Fruit fly (Drosophila melanogaster) whole organism, embryonic: ENCODE data around the gene CG9300.

Experiments used
- Aef1 ChIP-seq: fragments of 200-800 bp; sonication (Bioruptor generic); IDR thresholded peaks from 3 replicates; pipeline ENCODE4 v1.3.6; 2022; ENCODE audit warnings: missing biosample characterization, missing genetic modification characterization
- CG10209 ChIP-seq: fragments of 200-800 bp; sonication (Bioruptor generic); optimal IDR thresholded peaks from 3 replicates; lab custom pipeline; 2017; ENCODE audit warnings: missing biosample characterization, mild to moderate bottlenecking, missing genetic modification characterization, missing genetic modification reagents
- CG10431 ChIP-seq: fragments of 200-800 bp; sonication (Bioruptor generic); optimal IDR thresholded peaks from 3 replicates; lab custom pipeline; 2018; ENCODE audit warnings: missing biosample characterization, mild to moderate bottlenecking, missing genetic modification characterization
- CG10543 ChIP-seq: fragments of 200-800 bp; sonication (Bioruptor generic); optimal IDR thresholded peaks from 3 replicates; lab custom pipeline; 2017; ENCODE audit warnings: missing biosample characterization, mild to moderate bottlenecking, missing genetic modification characterization, moderate library complexity
- CG15479 ChIP-seq: fragments of 200-800 bp; sonication (Bioruptor generic); optimal IDR thresholded peaks from 3 replicates; lab custom pipeline; 2019; ENCODE audit warnings: missing biosample characterization, mild to moderate bottlenecking, missing genetic modification characterization, moderate library complexity
- CG17829 ChIP-seq: fragments of 200-800 bp; optimal IDR thresholded peaks from 2 replicates; lab custom pipeline; 2019; ENCODE audit warnings: missing biosample characterization, mild to moderate bottlenecking, missing genetic modification characterization, moderate library complexity
- CG2199 ChIP-seq: fragments of 200-800 bp; sonication (Bioruptor generic); IDR thresholded peaks from 3 replicates; pipeline ENCODE4 v1.3.6; 2022; ENCODE audit warnings: missing biosample characterization, missing genetic modification characterization
- CG2712 ChIP-seq: fragments of 200-800 bp; optimal IDR thresholded peaks from 3 replicates; lab custom pipeline; 2019; ENCODE audit warnings: missing biosample characterization, mild to moderate bottlenecking, missing genetic modification characterization, moderate library complexity
- CG2875 ChIP-seq: fragments of 200-800 bp; sonication (Bioruptor generic); optimal IDR thresholded peaks from 2 replicates; lab custom pipeline; 2017; ENCODE audit warnings: missing biosample characterization, mild to moderate bottlenecking, missing genetic modification characterization, missing genetic modification reagents
- CG32767 ChIP-seq: fragments of 200-800 bp; sonication (Bioruptor generic); IDR thresholded peaks from 2 replicates; pipeline ENCODE4 v1.3.6; 2022; ENCODE audit warnings: missing biosample characterization, missing genetic modification characterization
- CG4424 ChIP-seq: fragments of 200-800 bp; sonication (Bioruptor generic); optimal IDR thresholded peaks from 3 replicates; lab custom pipeline; 2016; ENCODE audit warnings: missing biosample characterization, missing genetic modification characterization
- CG6175 ChIP-seq: fragments of 200-800 bp; sonication (Bioruptor generic); IDR thresholded peaks from 3 replicates; pipeline ENCODE4 v1.3.6; 2022; ENCODE audit warnings: missing biosample characterization, missing genetic modification characterization
- CG6813 ChIP-seq: fragments of 200-800 bp; sonication (Bioruptor generic); optimal IDR thresholded peaks from 2 replicates; lab custom pipeline; 2017; ENCODE audit warnings: missing biosample characterization, missing genetic modification characterization, mild to moderate bottlenecking, moderate library complexity, missing genetic modification reagents
- CG7786 ChIP-seq: fragments of 200-800 bp; sonication (Bioruptor generic); optimal IDR thresholded peaks from 2 replicates; lab custom pipeline; 2016; ENCODE audit warnings: missing biosample characterization, missing genetic modification characterization
- CG7963 ChIP-seq: fragments of 200-800 bp; sonication (Bioruptor generic); IDR thresholded peaks from 3 replicates; pipeline ENCODE4 v1.3.6; 2022; ENCODE audit warnings: missing biosample characterization, missing genetic modification characterization; ENCODE audit not compliant: partially characterized antibody
- D ChIP-seq, 2 experiments: fragments of 200-800 bp in 1 of 2; fragments of >200 bp in 1 of 2; sonication (Bioruptor generic) in 1 of 2; optimal IDR thresholded peaks; 2 replicates in 1 of 2; 3 replicates in 1 of 2; lab custom pipeline; 2017; ENCODE audit warnings: mild to moderate bottlenecking in 1 of 2, missing biosample characterization in 1 of 2, missing genetic modification characterization in 1 of 2, missing genetic modification reagents in 1 of 2
- D19A ChIP-seq: fragments of 200-800 bp; optimal IDR thresholded peaks from 3 replicates; lab custom pipeline; 2019; ENCODE audit warnings: missing biosample characterization, mild to moderate bottlenecking, missing genetic modification characterization, moderate library complexity
- D19B ChIP-seq: fragments of 200-800 bp; sonication (Bioruptor generic); optimal IDR thresholded peaks from 2 replicates; lab custom pipeline; 2017; ENCODE audit warnings: missing biosample characterization, mild to moderate bottlenecking, missing genetic modification characterization
- Dek ChIP-seq: fragments of 200-800 bp; sonication (Bioruptor generic); optimal IDR thresholded peaks from 3 replicates; lab custom pipeline; 2019; ENCODE audit warnings: missing biosample characterization, mild to moderate bottlenecking, missing genetic modification characterization, moderate library complexity
- HLH3B ChIP-seq: fragments of 200-800 bp; sonication (Bioruptor generic); IDR thresholded peaks from 2 replicates; pipeline ENCODE4 v1.3.6; 2022; ENCODE audit warnings: missing biosample characterization, missing genetic modification characterization
- Lpt ChIP-seq: fragments of >200 bp; optimal IDR thresholded peaks from 2 replicates; lab custom pipeline; 2018; ENCODE audit warnings: missing biosample characterization, missing genetic modification characterization
- Med ChIP-seq: fragments of 200-800 bp; sonication (Bioruptor generic); peaks from one replicate; lab custom pipeline; 2016; ENCODE audit warnings: missing biosample characterization, missing genetic modification characterization, mild to moderate bottlenecking, inconsistent platforms, moderate library complexity
- Myb ChIP-seq: fragments of 200-800 bp; sonication (Bioruptor generic); optimal IDR thresholded peaks from 2 replicates; lab custom pipeline; 2016; ENCODE audit warnings: missing biosample characterization, missing genetic modification characterization
- Opbp ChIP-seq: fragments of 200-800 bp; sonication (Bioruptor generic); IDR thresholded peaks from 3 replicates; pipeline ENCODE4 v1.3.6; 2022; ENCODE audit warnings: missing biosample characterization, missing genetic modification characterization; ENCODE audit not compliant: partially characterized antibody
- Sox100B ChIP-seq: fragments of 200-800 bp; sonication (Bioruptor generic); optimal IDR thresholded peaks from 3 replicates; lab custom pipeline; 2018; ENCODE audit warnings: missing biosample characterization, mild to moderate bottlenecking, missing genetic modification characterization
- Xrp1 ChIP-seq: fragments of 200-800 bp; sonication (Bioruptor generic); IDR thresholded peaks from 2 replicates; pipeline ENCODE4 v1.3.6; 2022; ENCODE audit warnings: missing biosample characterization, missing genetic modification characterization
- ac ChIP-seq: fragments of 200-800 bp; sonication (Bioruptor generic); optimal IDR thresholded peaks from 3 replicates; lab custom pipeline; 2017; ENCODE audit warnings: missing biosample characterization, mild to moderate bottlenecking, missing genetic modification characterization
- amos ChIP-seq: fragments of 200-800 bp; sonication (Bioruptor generic); IDR thresholded peaks from 2 replicates; pipeline ENCODE4 v1.3.6; 2022; ENCODE audit warnings: missing biosample characterization, missing genetic modification characterization; ENCODE audit not compliant: partially characterized antibody
- ara ChIP-seq: fragments of 200-800 bp; sonication (Bioruptor generic); IDR thresholded peaks from 2 replicates; pipeline ENCODE4 v1.3.6; 2022; ENCODE audit warnings: missing biosample characterization, missing genetic modification characterization
- ase ChIP-seq: fragments of 200-800 bp; sonication (Bioruptor generic); IDR thresholded peaks from 3 replicates; pipeline ENCODE4 v1.3.6; 2022; ENCODE audit warnings: missing biosample characterization, missing genetic modification characterization
- cg ChIP-seq: fragments of 200-800 bp; sonication (Bioruptor generic); optimal IDR thresholded peaks from 3 replicates; lab custom pipeline; 2019; ENCODE audit warnings: missing biosample characterization, mild to moderate bottlenecking, missing genetic modification characterization, moderate library complexity
- crol ChIP-seq: fragments of 200-800 bp; sonication (Bioruptor generic); IDR thresholded peaks from 2 replicates; pipeline ENCODE4 v1.3.6; 2022; ENCODE audit warnings: missing biosample characterization, missing genetic modification characterization
- fd64A ChIP-seq: fragments of 200-800 bp; sonication (Bioruptor generic); optimal IDR thresholded peaks from 3 replicates; lab custom pipeline; 2018; ENCODE audit warnings: missing biosample characterization, mild to moderate bottlenecking, missing genetic modification characterization
- her ChIP-seq: fragments of 200-800 bp; sonication (Bioruptor generic); optimal IDR thresholded peaks from 2 replicates; lab custom pipeline; 2016; ENCODE audit warnings: missing biosample characterization, missing genetic modification characterization
- kni ChIP-seq: fragments of 200-800 bp; sonication (Bioruptor generic); optimal IDR thresholded peaks from 3 replicates; lab custom pipeline; 2017; ENCODE audit warnings: mild to moderate bottlenecking, missing biosample characterization, missing genetic modification reagents, missing genetic modification characterization
- lbe ChIP-seq: fragments of 200-800 bp; sonication (Bioruptor generic); optimal IDR thresholded peaks from 2 replicates; lab custom pipeline; 2016; ENCODE audit warnings: missing biosample characterization, mild to moderate bottlenecking, missing genetic modification characterization
- nom ChIP-seq: fragments of 200-800 bp; sonication (Bioruptor generic); optimal IDR thresholded peaks from 2 replicates; lab custom pipeline; 2017; ENCODE audit warnings: missing biosample characterization, missing genetic modification characterization, mild to moderate bottlenecking, moderate library complexity, missing genetic modification reagents
- oc ChIP-seq: fragments of 200-800 bp; sonication (Bioruptor generic); optimal IDR thresholded peaks from 2 replicates; lab custom pipeline; 2018; ENCODE audit warnings: missing biosample characterization, mild to moderate bottlenecking, missing genetic modification characterization, moderate library complexity
- pan ChIP-seq, 4 experiments: fragments of >200 bp in 3 of 4; fragments of 200-800 bp in 1 of 4; sonication (Bioruptor generic) in 1 of 4; optimal IDR thresholded peaks in 3 of 4; IDR thresholded peaks in 1 of 4; 2 replicates each; pipeline versions ENCODE4 v1.3.6 to Lab custom; 2017 to 2022; ENCODE audit warnings: missing biosample characterization in 2 of 4, missing genetic modification characterization in 2 of 4, mixed read lengths in 1 of 4
- pros ChIP-seq: fragments of 200-800 bp; sonication (Bioruptor generic); optimal IDR thresholded peaks from 3 replicates; lab custom pipeline; 2019; ENCODE audit warnings: missing biosample characterization, mild to moderate bottlenecking, missing genetic modification characterization, moderate library complexity
- run ChIP-seq: fragments of 200-800 bp; sonication (Bioruptor generic); optimal IDR thresholded peaks from 3 replicates; lab custom pipeline; 2018; ENCODE audit warnings: missing biosample characterization, mild to moderate bottlenecking, missing genetic modification characterization
- sob ChIP-seq: fragments of 200-800 bp; sonication (Bioruptor generic); IDR thresholded peaks from 2 replicates; pipeline ENCODE4 v1.3.6; 2022; ENCODE audit warnings: missing biosample characterization, missing genetic modification characterization
- tio ChIP-seq: fragments of 200-800 bp; sonication (Bioruptor generic); optimal IDR thresholded peaks from 2 replicates; lab custom pipeline; 2017; ENCODE audit warnings: missing biosample characterization, missing genetic modification characterization, inconsistent platforms
- tna ChIP-seq: fragments of 200-800 bp; sonication (Bioruptor generic); IDR thresholded peaks from 2 replicates; pipeline ENCODE4 v1.3.6; 2022; ENCODE audit warnings: missing biosample characterization, missing genetic modification characterization; ENCODE audit not compliant: partially characterized antibody
- vfl ChIP-seq: fragments of 200-800 bp; sonication (Bioruptor generic); optimal IDR thresholded peaks from 2 replicates; lab custom pipeline; 2016; ENCODE audit warnings: missing biosample characterization, missing genetic modification characterization
- vvl ChIP-seq: fragments of 200-800 bp; sonication (Bioruptor generic); IDR thresholded peaks from 2 replicates; pipeline ENCODE4 v1.3.6; 2022; ENCODE audit warnings: missing biosample characterization, missing genetic modification characterization
- zen ChIP-seq: fragments of 200-800 bp; sonication (Bioruptor generic); optimal IDR thresholded peaks from 3 replicates; lab custom pipeline; 2018; ENCODE audit warnings: missing biosample characterization, mild to moderate bottlenecking, missing genetic modification characterization, moderate library complexity

CG9300 gene

DNA sequence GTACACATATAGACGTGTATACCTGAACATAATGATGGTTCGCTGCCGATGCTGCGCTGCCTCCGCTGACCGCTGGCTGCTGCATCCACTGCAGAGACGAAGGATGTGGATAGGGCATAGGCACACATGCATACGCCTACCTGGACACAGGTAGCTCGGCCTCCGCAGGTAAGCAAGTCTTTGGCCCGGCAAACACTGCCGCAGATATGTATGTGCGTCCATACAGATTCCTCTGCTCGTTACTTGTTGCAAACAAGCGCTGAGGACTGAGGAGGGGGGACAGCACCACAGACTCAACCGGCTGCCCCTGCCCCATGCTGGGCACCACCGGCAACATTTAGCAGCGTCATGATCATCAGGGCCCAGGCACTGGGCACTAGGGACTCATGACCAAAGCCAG is 4.5 kb downstream of the CG9300 start:
- peak; percentile 11; the same call in 1 of the 2 replicates for TF ChIP-seq vvl (GFP tag; lab: Robert Waterston, UW)
- peak; percentile 39 for TF ChIP-seq D (optimal IDR thresholded peaks at IDR 0.05; lab: Kevin White, UChicago)
- no peak for TF ChIP-seq D (GFP tag; optimal IDR thresholded peaks at IDR 0.05; lab: Kevin White, UChicago)
- peak; percentile 30; the same call in 1 of the 3 replicates for TF ChIP-seq CG2199
- TF ChIP-seq her, result no peak
- TF ChIP-seq Lpt (GFP tag; lab: Kevin White, UChicago), result peak; percentile 42
- peak; percentile 46 for TF ChIP-seq zen
- no peak for TF ChIP-seq Aef1 (GFP tag; lab: Robert Waterston, UW)
- TF ChIP-seq crol, result peak; percentile 40; the same call in 1 of the 2 replicates
- no peak for TF ChIP-seq CG7963
- TF ChIP-seq amos (GFP tag; lab: Robert Waterston, UW), result 0 out of 2 replicates have a peak, but pooled peaks have one; percentile 8
- peak; percentile 44 for TF ChIP-seq CG10543 (GFP tag; lab: Kevin White, UChicago)
- TF ChIP-seq CG6175, result 0 out of 3 replicates have a peak, but pooled peaks have one; percentile 21
- no peak for TF ChIP-seq tna (GFP tag; lab: Robert Waterston, UW)
- TF ChIP-seq Myb (GFP tag; lab: Kevin White, UChicago), result no peak
- TF ChIP-seq Med (GFP tag; lab: Kevin White, UChicago), result peak; percentile 54
- peak; percentile 59 for TF ChIP-seq cg (GFP tag; lab: Kevin White, UChicago)
- TF ChIP-seq vfl (GFP tag; lab: Kevin White, UChicago), result peak; percentile 46
- 0 out of 3 replicates have a peak, but pooled peaks have one; percentile 25 for TF ChIP-seq Opbp
- peak; percentile 52 for TF ChIP-seq pros
- TF ChIP-seq CG32767, result no peak
- no peak for TF ChIP-seq CG2875 (GFP tag; lab: Kevin White, UChicago)
- TF ChIP-seq kni (GFP tag; lab: Kevin White, UChicago), result peak; percentile 95
- no peak for TF ChIP-seq sob (GFP tag; lab: Robert Waterston, UW)
- TF ChIP-seq CG15479 (GFP tag; lab: Kevin White, UChicago), result peak; percentile 57
- peak; percentile 28; the same call in 1 of the 2 replicates for TF ChIP-seq ara (GFP tag; lab: Robert Waterston, UW)

DNA sequence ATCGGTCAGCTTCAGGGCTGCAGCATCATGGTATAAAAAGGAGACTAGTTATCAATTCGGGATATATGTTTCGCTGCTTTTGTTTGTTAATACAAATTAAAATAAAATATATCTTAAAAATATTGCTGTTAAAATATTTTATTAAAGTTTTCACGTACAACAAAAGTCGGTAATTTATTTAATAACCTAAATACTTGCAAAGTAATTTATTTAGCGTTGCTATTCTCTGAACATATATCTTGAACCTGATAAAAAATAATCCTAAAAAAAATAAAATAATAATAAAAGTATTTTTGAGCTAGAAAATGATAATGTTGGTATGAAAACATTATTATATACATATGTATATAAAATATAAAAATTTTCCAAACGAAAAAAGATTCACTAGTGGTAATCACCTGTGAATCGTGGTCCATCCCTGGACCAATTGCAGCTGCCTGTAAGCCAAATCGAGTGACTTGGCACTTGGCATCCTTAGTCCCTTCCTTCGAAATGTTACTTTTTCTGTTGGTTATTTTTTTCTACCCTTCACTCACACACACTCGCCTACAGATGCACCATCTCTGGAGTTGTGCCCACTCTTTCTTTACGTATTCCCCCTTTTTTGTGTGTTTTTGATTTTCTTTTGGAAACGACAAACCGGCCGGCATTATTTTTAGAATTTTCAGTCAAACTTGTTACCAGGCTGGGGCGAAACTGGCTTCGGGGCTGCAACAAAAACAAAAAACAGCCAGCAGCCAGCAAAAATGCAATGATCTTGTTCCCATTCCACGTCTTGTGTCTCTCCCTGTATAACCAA is 5.2 kb downstream of the CG9300 start:
- TF ChIP-seq pan (optimal IDR thresholded peaks at IDR 0.05; lab: Kevin White, UChicago) (no peak), pan (GFP tag; optimal IDR thresholded peaks at IDR 0.05 in 1 of 2, IDR thresholded peaks at IDR 0.05 in 1 of 2) (no peak), CG4424 (GFP tag; lab: Kevin White, UChicago) (no peak), oc (tag; lab: Kevin White, UChicago) (no peak), Dek (tag; lab: Kevin White, UChicago) (no peak), crol (no peak), CG6813 (GFP tag; lab: Kevin White, UChicago) (no peak), lbe (GFP tag; lab: Kevin White, UChicago) (peak; percentile 43), D19B (no peak), tio (GFP tag; lab: Kevin White, UChicago) (peak; percentile 13), Sox100B (GFP tag; lab: Kevin White, UChicago) (no peak), CG17829 (tag; lab: Kevin White, UChicago) (peak; percentile 64), CG10209 (GFP tag; lab: Kevin White, UChicago) (peak; percentile 26), CG7786 (GFP tag; lab: Kevin White, UChicago) (no peak), HLH3B (GFP tag; lab: Robert Waterston, UW) (no peak), ac (GFP tag; lab: Kevin White, UChicago) (peak; percentile 78), zen (peak; percentile 53), CG10431 (GFP tag; lab: Kevin White, UChicago) (no peak), nom (peak; percentile 71), Xrp1 (peak; percentile 40; the same call in 1 of the 2 replicates), ase (GFP tag; lab: Robert Waterston, UW) (no peak), CG2712 (tag; lab: Kevin White, UChicago) (peak; percentile 65), run (tag; lab: Kevin White, UChicago) (no peak), D19A (tag; lab: Kevin White, UChicago) (peak; percentile 38), fd64A (no peak)
